Fruit fly (Drosophila melanogaster) whole organism, adult: Measurements from ENCODE around the gene Osi15.

Experiments used
- CG11617 ChIP-seq: fragments of 200-800 bp; sonication (Bioruptor generic); optimal IDR thresholded peaks from 2 replicates; lab custom pipeline; 2017; ENCODE audit warnings: mild to moderate bottlenecking, missing biosample characterization, missing genetic modification reagents, missing genetic modification characterization
- CG12768 ChIP-seq: fragments of 200-800 bp; sonication (Bioruptor generic); optimal IDR thresholded peaks from 2 replicates; lab custom pipeline; 2017; ENCODE audit warnings: missing biosample characterization, missing genetic modification characterization, mild to moderate bottlenecking, moderate library complexity, missing genetic modification reagents
- CG14711 ChIP-seq: fragments of 200-800 bp; sonication (Bioruptor generic); optimal IDR thresholded peaks from 2 replicates; lab custom pipeline; 2018; ENCODE audit warnings: missing biosample characterization, mild to moderate bottlenecking, missing genetic modification characterization, moderate library complexity
- CG1620 ChIP-seq: fragments of 200-800 bp; sonication (Bioruptor generic); optimal IDR thresholded peaks from 2 replicates; lab custom pipeline; 2016; ENCODE audit warnings: missing biosample characterization, missing genetic modification characterization
- CG33017 ChIP-seq: fragments of 200-800 bp; sonication (Bioruptor generic); optimal IDR thresholded peaks from 2 replicates; lab custom pipeline; 2018; ENCODE audit warnings: missing biosample characterization, mild to moderate bottlenecking, missing genetic modification characterization, moderate library complexity
- CG5204 ChIP-seq: fragments of 200-800 bp; sonication (Bioruptor generic); optimal IDR thresholded peaks from 2 replicates; lab custom pipeline; 2016; ENCODE audit warnings: missing biosample characterization, missing genetic modification characterization
- CG7045 ChIP-seq: fragments of 200-800 bp; sonication (Bioruptor generic); optimal IDR thresholded peaks from 2 replicates; lab custom pipeline; 2017; ENCODE audit warnings: missing biosample characterization, mild to moderate bottlenecking, missing genetic modification characterization
- CG7101 ChIP-seq: fragments of 200-800 bp; sonication (Bioruptor generic); optimal IDR thresholded peaks from 2 replicates; lab custom pipeline; 2018; ENCODE audit warnings: missing biosample characterization, mild to moderate bottlenecking, missing genetic modification characterization, moderate library complexity
- Clk ChIP-seq: fragments of 200-800 bp; sonication (Bioruptor generic); optimal IDR thresholded peaks from 2 replicates; lab custom pipeline; 2017; ENCODE audit warnings: missing biosample characterization, missing genetic modification characterization
- Crg-1 ChIP-seq: fragments of 200-800 bp; sonication (Bioruptor generic); optimal IDR thresholded peaks from 2 replicates; lab custom pipeline; 2016; ENCODE audit warnings: missing biosample characterization, missing genetic modification characterization
- Hr96 ChIP-seq: fragments of 200-800 bp; sonication (Bioruptor generic); optimal IDR thresholded peaks from 2 replicates; lab custom pipeline; 2016; ENCODE audit warnings: missing biosample characterization, missing genetic modification characterization
- Mnt ChIP-seq: fragments of 200-800 bp; sonication (Bioruptor generic); optimal IDR thresholded peaks from 2 replicates; lab custom pipeline; 2016; ENCODE audit warnings: missing biosample characterization, mild to moderate bottlenecking, missing genetic modification characterization
- bab1 ChIP-seq: fragments of 200-800 bp; sonication (Bioruptor generic); optimal IDR thresholded peaks from 3 replicates; lab custom pipeline; 2019; ENCODE audit warnings: missing biosample characterization, mild to moderate bottlenecking, missing genetic modification characterization, moderate library complexity
- cic ChIP-seq: fragments of 200-800 bp; sonication (Bioruptor generic); optimal IDR thresholded peaks from 2 replicates; lab custom pipeline; 2017; ENCODE audit warnings: missing biosample characterization, mild to moderate bottlenecking, missing genetic modification characterization, moderate library complexity
- cnc ChIP-seq, 2 experiments: fragments of >200 bp; optimal IDR thresholded peaks; 2 replicates each; lab custom pipeline; 2017
- kay ChIP-seq: fragments of 200-800 bp; sonication (Bioruptor generic); peaks from one replicate; lab custom pipeline; 2016; ENCODE audit warnings: missing biosample characterization, missing genetic modification characterization, borderline replicate concordance
- ovo ChIP-seq: fragments of 200-800 bp; sonication (Bioruptor generic); optimal IDR thresholded peaks from 2 replicates; lab custom pipeline; 2016; ENCODE audit warnings: missing biosample characterization, missing genetic modification characterization
- pad ChIP-seq: fragments of 200-800 bp; sonication (Bioruptor generic); optimal IDR thresholded peaks from 3 replicates; lab custom pipeline; 2017; ENCODE audit warnings: missing biosample characterization, missing genetic modification characterization, mild to moderate bottlenecking, moderate library complexity, missing genetic modification reagents
- tj ChIP-seq: fragments of 200-800 bp; sonication (Bioruptor generic); optimal IDR thresholded peaks from 3 replicates; lab custom pipeline; 2017; ENCODE audit warnings: missing biosample characterization, mild to moderate bottlenecking, missing genetic modification characterization, moderate library complexity
- toe ChIP-seq: fragments of 200-800 bp; sonication (Bioruptor generic); optimal IDR thresholded peaks from 2 replicates; lab custom pipeline; 2016; ENCODE audit warnings: missing biosample characterization, missing genetic modification characterization

Gene Osi15

DNA sequence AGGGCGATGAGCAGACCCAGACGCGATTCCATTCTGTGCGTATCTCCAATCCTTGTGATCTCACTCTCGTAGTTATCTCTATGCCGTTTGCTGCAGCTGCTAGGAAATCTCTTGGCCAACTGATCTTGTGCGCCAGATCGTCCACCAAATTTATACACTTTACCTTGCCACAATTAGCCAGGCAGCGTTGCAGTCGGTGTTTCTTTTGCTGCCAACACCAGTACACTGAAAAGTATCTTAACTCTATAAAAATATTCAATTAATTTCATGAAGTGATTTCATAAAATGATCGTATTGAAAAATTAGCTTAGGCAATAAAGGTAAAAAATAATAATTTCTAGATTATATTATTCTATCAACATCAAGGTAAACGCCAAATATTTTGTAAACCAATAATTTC lies 32.9 kb upstream of the Osi15 start, which contains the start of gene Osi11:
Osi11 (minus strand) TSS at position 101 of the 400 bp plus-strand sequence.
- no peak for TF ChIP-seq bab1 (GFP tag; lab: Kevin White, UChicago)
- no peak for TF ChIP-seq CG11617
- TF ChIP-seq ovo (GFP tag; lab: Kevin White, UChicago), result no peak
- no peak for TF ChIP-seq cnc (optimal IDR thresholded peaks at IDR 0.05; lab: Kevin White, UChicago)
- TF ChIP-seq toe (GFP tag; lab: Kevin White, UChicago), result no peak
- TF ChIP-seq CG7045 (GFP tag; lab: Kevin White, UChicago), result no peak
- TF ChIP-seq Hr96 (GFP tag; lab: Kevin White, UChicago), result no peak
- TF ChIP-seq cic (GFP tag; lab: Kevin White, UChicago), result no peak
- TF ChIP-seq CG12768 (GFP tag; lab: Kevin White, UChicago), result no peak
- TF ChIP-seq CG14711 (tag; lab: Kevin White, UChicago), result no peak
- no peak for TF ChIP-seq tj (GFP tag; lab: Kevin White, UChicago)

DNA sequence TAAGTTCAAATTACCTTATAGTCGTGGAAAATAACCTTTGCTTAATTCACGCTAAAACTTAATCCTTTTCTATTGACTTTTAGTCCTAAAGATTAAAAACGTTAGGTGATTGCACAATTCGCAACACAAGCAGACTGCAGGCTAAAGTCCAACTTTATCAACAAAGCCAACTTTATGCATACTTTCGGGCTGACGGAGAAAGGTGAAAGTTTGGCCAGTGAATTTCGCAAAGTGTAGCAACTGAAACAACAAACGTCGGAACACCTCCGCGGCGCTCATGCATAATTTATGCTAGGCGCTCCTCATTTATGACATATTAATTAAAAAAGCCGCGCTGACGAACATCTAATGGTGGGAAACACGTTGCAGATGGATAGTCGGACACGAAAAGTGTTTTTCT lies 31.6 kb upstream of the Osi15 start:
- TF ChIP-seq CG7045 (GFP tag; lab: Kevin White, UChicago), result no peak
- no peak for TF ChIP-seq CG14711 (tag; lab: Kevin White, UChicago)
- no peak for TF ChIP-seq tj (GFP tag; lab: Kevin White, UChicago)
- no peak for TF ChIP-seq Hr96 (GFP tag; lab: Kevin White, UChicago)
- no peak for TF ChIP-seq ovo (GFP tag; lab: Kevin White, UChicago)
- TF ChIP-seq Mnt (GFP tag; lab: Kevin White, UChicago), result no peak
- TF ChIP-seq kay (GFP tag; lab: Kevin White, UChicago), result no peak
- TF ChIP-seq cnc (optimal IDR thresholded peaks at IDR 0.05; lab: Kevin White, UChicago), result no peak
- no peak for TF ChIP-seq CG12768 (GFP tag; lab: Kevin White, UChicago)

DNA sequence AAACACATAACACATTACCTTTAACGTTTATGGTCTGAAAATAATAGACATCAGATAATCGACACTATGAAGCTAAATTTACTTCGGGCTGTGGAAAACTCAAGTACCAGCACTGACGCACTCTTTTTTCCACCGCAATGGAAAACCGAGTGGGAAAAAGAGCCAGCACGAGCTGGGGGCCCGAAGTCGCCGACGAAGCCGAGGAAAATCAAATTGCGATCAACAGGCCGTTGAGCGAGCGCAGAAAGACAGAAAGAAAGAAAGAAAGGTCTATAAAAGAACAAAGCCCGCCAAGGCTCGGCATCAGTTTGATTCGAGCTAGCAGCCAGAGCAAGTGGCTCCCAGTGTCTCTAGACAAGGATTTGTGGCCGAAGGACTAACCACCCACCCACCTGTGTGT lies 23.4 kb upstream of the Osi15 start, which contains the start of gene Osi12:
Osi12 (plus strand) TSS at position 301 of the 400 bp plus-strand sequence.
- no peak for TF ChIP-seq Crg-1 (GFP tag; lab: Kevin White, UChicago)
- TF ChIP-seq toe (GFP tag; lab: Kevin White, UChicago), result no peak
- no peak for TF ChIP-seq CG7101 (tag; lab: Kevin White, UChicago)
- TF ChIP-seq CG33017 (tag; lab: Kevin White, UChicago), result no peak
- no peak for TF ChIP-seq cic (GFP tag; lab: Kevin White, UChicago)
- no peak for TF ChIP-seq ovo (GFP tag; lab: Kevin White, UChicago)
- no peak for TF ChIP-seq cnc (optimal IDR thresholded peaks at IDR 0.05; lab: Kevin White, UChicago)
- TF ChIP-seq pad (GFP tag; lab: Kevin White, UChicago), result no peak
- no peak for TF ChIP-seq CG5204 (GFP tag; lab: Kevin White, UChicago)
- no peak for TF ChIP-seq CG14711 (tag; lab: Kevin White, UChicago)
- TF ChIP-seq CG7045 (GFP tag; lab: Kevin White, UChicago), result no peak
- TF ChIP-seq CG11617, result no peak
- no peak for TF ChIP-seq bab1 (GFP tag; lab: Kevin White, UChicago)
- no peak for TF ChIP-seq Mnt (GFP tag; lab: Kevin White, UChicago)
- no peak for TF ChIP-seq kay (GFP tag; lab: Kevin White, UChicago)

DNA sequence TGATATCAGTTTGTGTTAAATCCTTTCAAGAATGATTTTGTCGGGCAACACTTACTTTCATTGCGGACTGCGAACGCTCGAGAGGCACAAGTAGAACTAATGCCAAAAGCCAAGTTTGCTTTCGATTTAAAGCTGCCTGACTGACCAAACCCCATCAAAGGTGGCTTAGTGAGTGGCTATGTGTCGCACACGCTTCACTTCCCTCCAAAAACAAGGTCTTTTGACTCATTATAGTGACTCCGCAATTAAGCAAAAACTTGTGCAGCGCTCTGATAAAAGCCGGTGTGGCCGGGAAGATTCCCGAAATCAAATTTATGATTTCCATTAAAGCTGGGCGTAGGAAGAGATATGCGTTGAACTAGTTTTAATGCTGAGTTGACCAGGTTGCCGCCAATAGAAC lies 16.5 kb upstream of the Osi15 start, which contains the start of gene CG15597:
CG15597 (minus strand) TSS at position 101 of the 400 bp plus-strand sequence.
- TF ChIP-seq Mnt (GFP tag; lab: Kevin White, UChicago), result no peak
- TF ChIP-seq CG33017 (tag; lab: Kevin White, UChicago), result no peak
- TF ChIP-seq CG7101 (tag; lab: Kevin White, UChicago), result no peak
- TF ChIP-seq cic (GFP tag; lab: Kevin White, UChicago), result no peak
- TF ChIP-seq CG14711 (tag; lab: Kevin White, UChicago), result no peak
- TF ChIP-seq Hr96 (GFP tag; lab: Kevin White, UChicago), result no peak
- no peak for TF ChIP-seq tj (GFP tag; lab: Kevin White, UChicago)
- TF ChIP-seq CG12768 (GFP tag; lab: Kevin White, UChicago), result no peak
- TF ChIP-seq cnc (optimal IDR thresholded peaks at IDR 0.05; lab: Kevin White, UChicago), result no peak
- no peak for TF ChIP-seq CG11617
- no peak for TF ChIP-seq CG1620 (GFP tag; lab: Kevin White, UChicago)
- TF ChIP-seq bab1 (GFP tag; lab: Kevin White, UChicago), result no peak
- TF ChIP-seq kay (GFP tag; lab: Kevin White, UChicago), result no peak

dm6 chr3R:6287433-6287832 lies 14.2 kb upstream of the Osi15 start, which contains the start of gene CG15594:
Gene CG15594 (plus strand): TSS chr3R:6287733.
- TF ChIP-seq Hr96 (GFP tag; lab: Kevin White, UChicago) (no peak), ovo (GFP tag; lab: Kevin White, UChicago) (no peak), CG33017 (tag; lab: Kevin White, UChicago) (no peak), Mnt (GFP tag; lab: Kevin White, UChicago) (no peak), CG7045 (GFP tag; lab: Kevin White, UChicago) (no peak), cic (GFP tag; lab: Kevin White, UChicago) (no peak), kay (GFP tag; lab: Kevin White, UChicago) (no peak), toe (GFP tag; lab: Kevin White, UChicago) (no peak)

dm6 chr3R:6290289-6290688 lies 11.3 kb upstream of the Osi15 start:
- TF ChIP-seq bab1 (GFP tag; lab: Kevin White, UChicago), result no peak
- TF ChIP-seq CG12768 (GFP tag; lab: Kevin White, UChicago), result no peak
- TF ChIP-seq CG7045 (GFP tag; lab: Kevin White, UChicago), result no peak
- TF ChIP-seq pad (GFP tag; lab: Kevin White, UChicago), result no peak
- TF ChIP-seq CG1620 (GFP tag; lab: Kevin White, UChicago), result no peak
- no peak for TF ChIP-seq CG14711 (tag; lab: Kevin White, UChicago)
- TF ChIP-seq cnc (optimal IDR thresholded peaks at IDR 0.05; lab: Kevin White, UChicago), result no peak
- no peak for TF ChIP-seq kay (GFP tag; lab: Kevin White, UChicago)
- no peak for TF ChIP-seq toe (GFP tag; lab: Kevin White, UChicago)
- TF ChIP-seq Clk, result no peak
- TF ChIP-seq Mnt (GFP tag; lab: Kevin White, UChicago), result no peak
- no peak for TF ChIP-seq Crg-1 (GFP tag; lab: Kevin White, UChicago)
